Fruit fly (Drosophila melanogaster) whole organism, embryonic: ENCODE measurements around the gene Sb.

Source experiments
- ATbp ChIP-seq: fragments of 200-800 bp; sonication (Bioruptor generic); optimal IDR thresholded peaks from 2 replicates; lab custom pipeline; 2017; ENCODE audit warnings: missing biosample characterization, mild to moderate bottlenecking, missing genetic modification characterization, missing genetic modification reagents
- Adf1 ChIP-seq: fragments of 200-800 bp; sonication (Bioruptor generic); IDR thresholded peaks from 2 replicates; pipeline ENCODE4 v1.3.6; 2022; ENCODE audit warnings: missing biosample characterization, missing genetic modification characterization
- Antp ChIP-seq: fragments of 200-800 bp; sonication (Bioruptor generic); optimal IDR thresholded peaks from 3 replicates; lab custom pipeline; 2016; ENCODE audit warnings: missing biosample characterization, missing genetic modification characterization
- CG10321 ChIP-seq: fragments of 200-800 bp; sonication (Bioruptor generic); IDR thresholded peaks from 2 replicates; pipeline ENCODE4 v1.3.6; 2022; ENCODE audit warnings: missing biosample characterization, missing genetic modification characterization
- CG11695 ChIP-seq: fragments of 200-800 bp; sonication (Bioruptor generic); IDR thresholded peaks from 3 replicates; pipeline ENCODE4 v1.3.6; 2022; ENCODE audit warnings: missing biosample characterization, missing genetic modification characterization
- CG12071 ChIP-seq: fragments of 200-800 bp; sonication (Bioruptor generic); optimal IDR thresholded peaks from 3 replicates; lab custom pipeline; 2018; ENCODE audit warnings: missing biosample characterization, mild to moderate bottlenecking, missing genetic modification characterization
- CG12155 ChIP-seq: fragments of 200-800 bp; sonication (Bioruptor generic); optimal IDR thresholded peaks from 3 replicates; lab custom pipeline; 2016; ENCODE audit warnings: missing biosample characterization, missing genetic modification characterization
- CG1529 ChIP-seq: fragments of 200-800 bp; sonication (Bioruptor generic); optimal IDR thresholded peaks from 3 replicates; lab custom pipeline; 2018; ENCODE audit warnings: missing biosample characterization, missing genetic modification characterization
- CG17829 ChIP-seq: fragments of 200-800 bp; optimal IDR thresholded peaks from 2 replicates; lab custom pipeline; 2019; ENCODE audit warnings: missing biosample characterization, mild to moderate bottlenecking, missing genetic modification characterization, moderate library complexity
- CG1792 ChIP-seq: fragments of 200-800 bp; sonication (Bioruptor generic); optimal IDR thresholded peaks from 2 replicates; lab custom pipeline; 2016; ENCODE audit warnings: missing biosample characterization, missing genetic modification characterization
- CG31441 ChIP-seq: fragments of 200-800 bp; sonication (Bioruptor generic); IDR thresholded peaks from 2 replicates; pipeline ENCODE4 v1.3.6; 2022; ENCODE audit warnings: missing biosample characterization, missing genetic modification characterization
- CG3163 ChIP-seq: fragments of 200-800 bp; sonication (Bioruptor generic); optimal IDR thresholded peaks from 3 replicates; lab custom pipeline; 2016; ENCODE audit warnings: missing biosample characterization, missing genetic modification characterization
- CG4707 ChIP-seq: fragments of 200-800 bp; sonication (Bioruptor generic); optimal IDR thresholded peaks from 2 replicates; lab custom pipeline; 2018; ENCODE audit warnings: missing biosample characterization, mild to moderate bottlenecking, missing genetic modification characterization, moderate library complexity
- CG5245 ChIP-seq: fragments of 200-800 bp; sonication (Bioruptor generic); optimal IDR thresholded peaks from 3 replicates; lab custom pipeline; 2016; ENCODE audit warnings: missing biosample characterization, missing genetic modification characterization
- CG7271 ChIP-seq: fragments of 200-800 bp; sonication (Bioruptor generic); optimal IDR thresholded peaks from 2 replicates; lab custom pipeline; 2018; ENCODE audit warnings: missing biosample characterization, mild to moderate bottlenecking, missing genetic modification characterization, moderate library complexity
- CG9609 ChIP-seq: fragments of 200-800 bp; sonication (Bioruptor generic); optimal IDR thresholded peaks from 3 replicates; lab custom pipeline; 2016; ENCODE audit warnings: missing biosample characterization, missing genetic modification characterization
- Dad ChIP-seq: fragments of 200-800 bp; sonication (Bioruptor generic); optimal IDR thresholded peaks from 3 replicates; lab custom pipeline; 2016; ENCODE audit warnings: missing biosample characterization, missing genetic modification characterization
- Doc2 ChIP-seq: fragments of 200-800 bp; sonication (Bioruptor generic); IDR thresholded peaks from 2 replicates; pipeline ENCODE4 v1.3.6; 2022; ENCODE audit warnings: missing biosample characterization, missing genetic modification characterization
- Dref ChIP-seq: fragments of 200-800 bp; sonication (Bioruptor generic); IDR thresholded peaks from 2 replicates; pipeline ENCODE4 v1.3.6; 2022; ENCODE audit warnings: missing biosample characterization, missing genetic modification characterization
- Fer3 ChIP-seq: fragments of 200-800 bp; sonication (Bioruptor generic); optimal IDR thresholded peaks from 2 replicates; lab custom pipeline; 2018; ENCODE audit warnings: missing biosample characterization, mild to moderate bottlenecking, missing genetic modification characterization, moderate library complexity
- H2.0 ChIP-seq: fragments of 200-800 bp; sonication (Bioruptor generic); IDR thresholded peaks from 2 replicates; pipeline ENCODE4 v1.3.6; 2022; ENCODE audit warnings: missing biosample characterization, missing genetic modification characterization
- HLH3B ChIP-seq: fragments of 200-800 bp; sonication (Bioruptor generic); IDR thresholded peaks from 2 replicates; pipeline ENCODE4 v1.3.6; 2022; ENCODE audit warnings: missing biosample characterization, missing genetic modification characterization
- HLHmδ ChIP-seq: fragments of 200-800 bp; sonication (Bioruptor generic); optimal IDR thresholded peaks from 2 replicates; lab custom pipeline; 2018; ENCODE audit warnings: missing biosample characterization, mild to moderate bottlenecking, missing genetic modification characterization, moderate library complexity
- HmgZ ChIP-seq: fragments of 200-800 bp; sonication (Bioruptor generic); optimal IDR thresholded peaks from 2 replicates; lab custom pipeline; 2018; ENCODE audit warnings: missing biosample characterization, mild to moderate bottlenecking, missing genetic modification characterization
- Hmx ChIP-seq: fragments of 200-800 bp; sonication (Bioruptor generic); optimal IDR thresholded peaks from 2 replicates; lab custom pipeline; 2016; ENCODE audit warnings: missing biosample characterization, missing genetic modification characterization
- Hr3 ChIP-seq: fragments of 200-800 bp; sonication (Bioruptor generic); optimal IDR thresholded peaks from 3 replicates; lab custom pipeline; 2016; ENCODE audit warnings: missing biosample characterization, missing genetic modification characterization
- Hr39 ChIP-seq: fragments of >200 bp; optimal IDR thresholded peaks from 2 replicates; lab custom pipeline; 2017
- Mad ChIP-seq: fragments of 200-800 bp; sonication (Bioruptor generic); optimal IDR thresholded peaks from 2 replicates; lab custom pipeline; 2016; ENCODE audit warnings: missing biosample characterization, missing genetic modification characterization
- Mrtf ChIP-seq: fragments of 200-800 bp; sonication (Bioruptor generic); IDR thresholded peaks from 3 replicates; pipeline ENCODE4 v1.3.6; 2022; ENCODE audit warnings: missing biosample characterization, missing genetic modification characterization
- Opbp ChIP-seq: fragments of 200-800 bp; sonication (Bioruptor generic); IDR thresholded peaks from 3 replicates; pipeline ENCODE4 v1.3.6; 2022; ENCODE audit warnings: missing biosample characterization, missing genetic modification characterization; ENCODE audit not compliant: partially characterized antibody
- Xbp1 ChIP-seq: fragments of 200-800 bp; sonication (Bioruptor generic); optimal IDR thresholded peaks from 3 replicates; lab custom pipeline; 2016; ENCODE audit warnings: missing biosample characterization, mild to moderate bottlenecking, missing genetic modification characterization
- YL-1 ChIP-seq: fragments of 200-800 bp; sonication (Bioruptor generic); optimal IDR thresholded peaks from 3 replicates; lab custom pipeline; 2017; ENCODE audit warnings: missing biosample characterization, mild to moderate bottlenecking, missing genetic modification characterization
- aop ChIP-seq: fragments of 200-800 bp; sonication (Bioruptor generic); IDR thresholded peaks from 2 replicates; pipeline ENCODE4 v1.3.6; 2022; ENCODE audit warnings: missing biosample characterization, missing genetic modification characterization
- bbx ChIP-seq: fragments of 200-800 bp; sonication (Bioruptor generic); IDR thresholded peaks from 2 replicates; pipeline ENCODE4 v1.3.6; 2022; ENCODE audit warnings: missing biosample characterization, missing genetic modification characterization; ENCODE audit not compliant: partially characterized antibody
- cato ChIP-seq: fragments of 200-800 bp; sonication (Bioruptor generic); optimal IDR thresholded peaks from 2 replicates; lab custom pipeline; 2016; ENCODE audit warnings: missing biosample characterization, missing genetic modification characterization, borderline replicate concordance
- chif ChIP-seq, 2 experiments: fragments of 200-800 bp; sonication (Bioruptor generic); optimal IDR thresholded peaks; 3 replicates each; lab custom pipeline; 2016; ENCODE audit warnings: missing biosample characterization in 2 of 2, missing genetic modification characterization in 2 of 2
- chm ChIP-seq: fragments of 200-800 bp; sonication (Bioruptor generic); IDR thresholded peaks from 2 replicates; pipeline ENCODE4 v1.3.6; 2022; ENCODE audit warnings: missing biosample characterization, missing genetic modification characterization
- corto ChIP-seq: fragments of 200-800 bp; sonication (Bioruptor generic); optimal IDR thresholded peaks from 2 replicates; lab custom pipeline; 2016; ENCODE audit warnings: missing biosample characterization, mild to moderate bottlenecking, missing genetic modification characterization, moderate library complexity
- dmrt11E ChIP-seq: fragments of 200-800 bp; sonication (Bioruptor generic); optimal IDR thresholded peaks from 3 replicates; lab custom pipeline; 2018; ENCODE audit warnings: missing biosample characterization, mild to moderate bottlenecking, missing genetic modification characterization, moderate library complexity
- gsb-n ChIP-seq: fragments of 200-800 bp; sonication (Bioruptor generic); optimal IDR thresholded peaks from 3 replicates; lab custom pipeline; 2018; ENCODE audit warnings: missing biosample characterization, mild to moderate bottlenecking, missing genetic modification characterization
- jing ChIP-seq: fragments of 200-800 bp; sonication (Bioruptor generic); optimal IDR thresholded peaks from 2 replicates; lab custom pipeline; 2018; ENCODE audit warnings: missing biosample characterization, mild to moderate bottlenecking, missing genetic modification characterization
- lola ChIP-seq, 3 experiments: fragments of >200 bp in 2 of 3; fragments of 200-800 bp in 1 of 3; sonication (Bioruptor generic) in 1 of 3; optimal IDR thresholded peaks; 2 replicates each; lab custom pipeline; 2017 to 2019; ENCODE audit warnings: missing biosample characterization in 3 of 3, missing genetic modification characterization in 3 of 3, mild to moderate bottlenecking in 1 of 3, moderate library complexity in 1 of 3
- nom ChIP-seq: fragments of 200-800 bp; sonication (Bioruptor generic); optimal IDR thresholded peaks from 2 replicates; lab custom pipeline; 2017; ENCODE audit warnings: missing biosample characterization, missing genetic modification characterization, mild to moderate bottlenecking, moderate library complexity, missing genetic modification reagents
- phol ChIP-seq: fragments of 200-800 bp; sonication (Bioruptor generic); optimal IDR thresholded peaks from 3 replicates; lab custom pipeline; 2018; ENCODE audit warnings: missing biosample characterization, mild to moderate bottlenecking, missing genetic modification characterization, moderate library complexity
- pita ChIP-seq: fragments of 200-800 bp; sonication (Bioruptor generic); optimal IDR thresholded peaks from 2 replicates; lab custom pipeline; 2017; ENCODE audit warnings: missing biosample characterization, mild to moderate bottlenecking, missing genetic modification characterization
- schlank ChIP-seq: fragments of 200-800 bp; sonication (Bioruptor generic); optimal IDR thresholded peaks from 2 replicates; lab custom pipeline; 2018; ENCODE audit warnings: missing biosample characterization, mild to moderate bottlenecking, missing genetic modification characterization
- shn ChIP-seq: fragments of 200-800 bp; sonication (Bioruptor generic); optimal IDR thresholded peaks from 3 replicates; lab custom pipeline; 2016; ENCODE audit warnings: missing biosample characterization, missing genetic modification characterization
- sqz ChIP-seq: fragments of 200-800 bp; sonication (Bioruptor generic); optimal IDR thresholded peaks from 3 replicates; lab custom pipeline; 2018; ENCODE audit warnings: missing biosample characterization, mild to moderate bottlenecking, missing genetic modification characterization
- z ChIP-seq: fragments of 200-800 bp; sonication (Bioruptor generic); IDR thresholded peaks from 3 replicates; pipeline ENCODE4 v1.3.6; 2022; ENCODE audit warnings: missing biosample characterization, missing genetic modification characterization
- zf30C ChIP-seq: fragments of 200-800 bp; sonication (Bioruptor generic); optimal IDR thresholded peaks from 3 replicates; lab custom pipeline; 2018; ENCODE audit warnings: missing biosample characterization, mild to moderate bottlenecking, missing genetic modification characterization

Sb gene

dm6 chr3R:16157564-16158242, 41.7 kb downstream of the Sb start (continued):
- TF ChIP-seq Hr39 (lab: Kevin White, UChicago) (no peak), chif (GFP tag; optimal IDR thresholded peaks at IDR 0.05; lab: Kevin White, UChicago) (no peak), Opbp (GFP tag; lab: Robert Waterston, UW) (0 out of 3 replicates have a peak, but pooled peaks have one; percentile 38), Fer3 (tag; lab: Kevin White, UChicago) (peak; percentile 30), CG5245 (GFP tag; lab: Kevin White, UChicago) (no peak), CG9609 (GFP tag; lab: Kevin White, UChicago) (no peak), dmrt11E (tag; lab: Kevin White, UChicago) (no peak), HLH3B (GFP tag; lab: Robert Waterston, UW) (peak; percentile 51; the same call in 1 of the 2 replicates), CG4707 (GFP tag; lab: Kevin White, UChicago) (no peak), Mrtf (no peak), chm (GFP tag; lab: Robert Waterston, UW) (peak; percentile 61; the same call in 1 of the 2 replicates), Hr3 (GFP tag; lab: Kevin White, UChicago) (peak; percentile 20), YL-1 (GFP tag; lab: Kevin White, UChicago) (no peak), CG10321 (GFP tag; lab: Robert Waterston, UW) (no peak), jing (no peak), gsb-n (no peak), pita (GFP tag; lab: Kevin White, UChicago) (no peak), CG7271 (no peak), bbx (GFP tag; lab: Robert Waterston, UW) (peak; percentile 49; the same call in 1 of the 2 replicates), shn (GFP tag; lab: Kevin White, UChicago) (peak; percentile 1), sqz (no peak), CG12155 (GFP tag; lab: Kevin White, UChicago) (no peak), CG1529 (GFP tag; lab: Kevin White, UChicago) (no peak), Doc2 (no peak), schlank (no peak), CG31441 (GFP tag; lab: Robert Waterston, UW) (peak; percentile 64; the same call in 1 of the 2 replicates), zf30C (GFP tag; lab: Kevin White, UChicago) (no peak), Hmx (peak; percentile 8), Dad (GFP tag; lab: Kevin White, UChicago) (peak; percentile 14), phol (tag; lab: Kevin White, UChicago) (peak; percentile 40), cato (no peak), CG12071 (peak; percentile 5), lola (GFP tag; optimal IDR thresholded peaks at IDR 0.05; lab: Kevin White, UChicago) (no peak), HLHmδ (GFP tag; lab: Kevin White, UChicago) (no peak), nom (GFP tag; lab: Kevin White, UChicago) (peak; percentile 14), H2.0 (GFP tag; lab: Robert Waterston, UW) (no peak), ATbp (GFP tag; lab: Kevin White, UChicago) (peak; percentile 39), CG11695 (GFP tag; lab: Robert Waterston, UW) (no peak), CG3163 (GFP tag; lab: Kevin White, UChicago) (peak; percentile 98), Xbp1 (GFP tag; lab: Kevin White, UChicago) (peak; percentile 35), Adf1 (peak; percentile 98), Dref (GFP tag; lab: Robert Waterston, UW) (no peak), Mad (GFP tag; lab: Kevin White, UChicago) (no peak), z (0 out of 3 replicates have a peak, but pooled peaks have one; percentile 44), Antp (GFP tag; lab: Kevin White, UChicago) (no peak), CG17829 (no peak), HmgZ (tag; lab: Kevin White, UChicago) (no peak), aop (GFP tag; lab: Robert Waterston, UW) (no peak), corto (GFP tag; lab: Kevin White, UChicago) (no peak), CG1792 (GFP tag; lab: Kevin White, UChicago) (no peak)
